Worm (Caenorhabditis elegans) whole organism, mixed stage, embryonic: ENCODE measurements around the gene C16C8.27.
A peak's percentile ranks its signal among the peaks of the same experiment; 100 is the strongest.

Experiments
- bed-3 ChIP-seq: fragments of 200-800 bp; sonication (Bioruptor generic); optimal IDR thresholded peaks from 3 replicates; lab custom pipeline; 2018; ENCODE audit warnings: mild to moderate bottlenecking, missing genetic modification characterization, moderate library complexity, missing compliant biosample characterization
- ceh-83 ChIP-seq: fragments of 200-800 bp; sonication (Bioruptor generic); optimal IDR thresholded peaks from 2 replicates; lab custom pipeline; 2018; ENCODE audit warnings: mild to moderate bottlenecking, missing genetic modification characterization, missing compliant biosample characterization
- ham-2 ChIP-seq: fragments of 200-800 bp; sonication (Bioruptor generic); optimal IDR thresholded peaks from 2 replicates; lab custom pipeline; 2018; ENCODE audit warnings: mild to moderate bottlenecking, missing genetic modification characterization, missing compliant biosample characterization
- lin-13 ChIP-seq: fragments of 150-350 bp; optimal IDR thresholded peaks from 2 replicates; lab custom pipeline; 2014; ENCODE audit warnings: missing biosample characterization, missing genetic modification characterization
- pha-4 ChIP-seq: fragments of 150-350 bp; optimal IDR thresholded peaks from 2 replicates; lab custom pipeline; 2018; ENCODE audit warnings: missing biosample characterization, missing genetic modification reagents, missing genetic modification characterization

DNA sequence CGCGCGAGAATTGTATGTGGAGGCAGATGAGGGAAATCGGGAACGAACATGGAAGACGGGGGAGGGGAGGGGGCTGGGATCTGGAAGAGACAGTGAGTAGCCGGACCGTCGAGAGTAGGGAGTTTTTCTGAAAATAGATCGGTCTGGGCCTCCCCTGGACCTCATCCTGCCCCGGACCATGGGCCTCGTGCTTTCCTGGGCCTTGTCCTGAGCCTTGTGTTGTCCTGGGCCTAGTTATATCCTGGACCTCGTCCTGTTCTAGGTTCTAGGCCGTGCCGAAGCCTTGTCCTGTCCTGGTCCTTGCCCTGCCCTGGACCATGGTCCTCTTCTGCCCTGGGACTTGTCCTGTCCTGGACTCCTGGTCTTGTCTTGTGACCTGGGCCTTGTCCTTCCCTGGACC, 4.1 kb upstream of the C16C8.27 start:
- TF ChIP-seq bed-3 = no peak
- TF ChIP-seq ham-2 (GFP tag; lab: Kevin White, UChicago) = no peak
- no peak for TF ChIP-seq lin-13 (tag; lab: Kevin White, UChicago)
- no peak for TF ChIP-seq pha-4 (tag; lab: Kevin White, UChicago)
- peak; percentile 33 for TF ChIP-seq ceh-83
